Worm (Caenorhabditis elegans) whole organism, L3 larva: Measurements from ENCODE around the gene mab-7.

ENCODE experiments used
- R02D3.7 ChIP-seq: fragments of 150-350 bp; optimal IDR thresholded peaks from 2 replicates; lab custom pipeline; 2014; ENCODE audit warnings: missing biosample characterization, missing genetic modification characterization
- ZK546.5 ChIP-seq: sonication (generic microtip); optimal IDR thresholded peaks from 2 replicates; lab custom pipeline; 2017; ENCODE audit warnings: missing biosample characterization, missing genetic modification characterization
- ama-1 ChIP-seq: fragments of 150-350 bp; optimal IDR thresholded peaks from 2 replicates; lab custom pipeline; 2018
- ceh-82 ChIP-seq: fragments of 150-350 bp; optimal IDR thresholded peaks from 2 replicates; lab custom pipeline; 2014; ENCODE audit warnings: missing biosample characterization, missing genetic modification characterization
- egl-27 ChIP-seq: sonication (generic microtip); optimal IDR thresholded peaks from 4 replicates; lab custom pipeline; 2017; ENCODE audit warnings: missing biosample characterization, missing genetic modification reagents, missing genetic modification characterization
- egl-5 ChIP-seq: fragments of 150-350 bp; optimal IDR thresholded peaks from 2 replicates; lab custom pipeline; 2017; ENCODE audit warnings: missing biosample characterization, missing genetic modification reagents, missing genetic modification characterization, inconsistent platforms
- elt-1 ChIP-seq: fragments of 150-350 bp; optimal IDR thresholded peaks from 2 replicates; lab custom pipeline; 2014; ENCODE audit warnings: missing biosample characterization, missing genetic modification characterization
- elt-2 ChIP-seq: sonication (generic microtip); optimal IDR thresholded peaks from 2 replicates; lab custom pipeline; 2016; ENCODE audit warnings: missing genetic modification reagents, mild to moderate bottlenecking, missing genetic modification characterization, missing compliant biosample characterization
- fkh-2 ChIP-seq: fragments of 150-350 bp; optimal IDR thresholded peaks from 2 replicates; lab custom pipeline; 2014; ENCODE audit warnings: missing biosample characterization, missing genetic modification reagents, missing genetic modification characterization
- hmg-11 ChIP-seq: sonication (generic microtip); optimal IDR thresholded peaks from 2 replicates; lab custom pipeline; 2016; ENCODE audit warnings: missing genetic modification characterization, missing compliant biosample characterization
- jun-1 ChIP-seq: fragments of 150-350 bp; optimal IDR thresholded peaks from 2 replicates; lab custom pipeline; 2014; ENCODE audit warnings: missing biosample characterization, missing genetic modification reagents, missing genetic modification characterization
- lin-39 ChIP-seq: fragments of 150-350 bp; optimal IDR thresholded peaks from 2 replicates; lab custom pipeline; 2018; ENCODE audit warnings: missing biosample characterization, missing genetic modification reagents, missing genetic modification characterization
- lsy-12 ChIP-seq: sonication (generic microtip); optimal IDR thresholded peaks from 2 replicates; lab custom pipeline; 2016; ENCODE audit warnings: mild to moderate bottlenecking, missing genetic modification characterization, missing compliant biosample characterization
- mdl-1 ChIP-seq: fragments of 150-350 bp; optimal IDR thresholded peaks from 2 replicates; lab custom pipeline; 2014; ENCODE audit warnings: missing biosample characterization, missing genetic modification characterization
- nfya-1 ChIP-seq: sonication (generic microtip); optimal IDR thresholded peaks from 2 replicates; lab custom pipeline; 2017; ENCODE audit warnings: missing genetic modification characterization, mild to moderate bottlenecking, missing compliant biosample characterization, antibody characterized with exemption, moderate library complexity; ENCODE audit not compliant: insufficient read depth
- nhr-11 ChIP-seq: fragments of 150-350 bp; optimal IDR thresholded peaks from 2 replicates; lab custom pipeline; 2014; ENCODE audit warnings: missing biosample characterization, missing genetic modification characterization
- nhr-12 ChIP-seq: fragments of 150-350 bp; optimal IDR thresholded peaks from 2 replicates; lab custom pipeline; 2014; ENCODE audit warnings: missing biosample characterization, missing genetic modification characterization
- nhr-23 ChIP-seq: fragments of 150-350 bp; optimal IDR thresholded peaks from 2 replicates; lab custom pipeline; 2014; ENCODE audit warnings: missing biosample characterization, missing genetic modification reagents, missing genetic modification characterization
- nhr-237 ChIP-seq: fragments of 150-350 bp; optimal IDR thresholded peaks from 2 replicates; lab custom pipeline; 2014; ENCODE audit warnings: missing biosample characterization, missing genetic modification characterization
- nhr-25 ChIP-seq: sonication (generic microtip); optimal IDR thresholded peaks from 2 replicates; lab custom pipeline; 2017; ENCODE audit warnings: missing biosample characterization, missing genetic modification characterization
- nhr-28 ChIP-seq: fragments of 150-350 bp; optimal IDR thresholded peaks from 2 replicates; lab custom pipeline; 2014; ENCODE audit warnings: missing biosample characterization, missing genetic modification characterization
- nhr-76 ChIP-seq: fragments of 150-350 bp; sonication (generic microtip); optimal IDR thresholded peaks from 5 replicates; lab custom pipeline; 2014; ENCODE audit warnings: missing biosample characterization, missing genetic modification characterization
- snpc-4 ChIP-seq: fragments of 150-350 bp; optimal IDR thresholded peaks from 2 replicates; lab custom pipeline; 2014; ENCODE audit warnings: missing biosample characterization, missing genetic modification characterization
- unc-62 ChIP-seq: fragments of 150-350 bp; sonication (generic microtip); optimal IDR thresholded peaks from 4 replicates; lab custom pipeline; 2014; ENCODE audit warnings: missing biosample characterization, missing genetic modification reagents, missing genetic modification characterization
- zag-1 ChIP-seq: fragments of 150-350 bp; optimal IDR thresholded peaks from 2 replicates; lab custom pipeline; 2014; ENCODE audit warnings: missing biosample characterization, missing genetic modification characterization
- ztf-11 ChIP-seq: fragments of 150-350 bp; optimal IDR thresholded peaks from 2 replicates; lab custom pipeline; 2014; ENCODE audit warnings: missing biosample characterization, missing genetic modification characterization

The mab-7 gene

DNA sequence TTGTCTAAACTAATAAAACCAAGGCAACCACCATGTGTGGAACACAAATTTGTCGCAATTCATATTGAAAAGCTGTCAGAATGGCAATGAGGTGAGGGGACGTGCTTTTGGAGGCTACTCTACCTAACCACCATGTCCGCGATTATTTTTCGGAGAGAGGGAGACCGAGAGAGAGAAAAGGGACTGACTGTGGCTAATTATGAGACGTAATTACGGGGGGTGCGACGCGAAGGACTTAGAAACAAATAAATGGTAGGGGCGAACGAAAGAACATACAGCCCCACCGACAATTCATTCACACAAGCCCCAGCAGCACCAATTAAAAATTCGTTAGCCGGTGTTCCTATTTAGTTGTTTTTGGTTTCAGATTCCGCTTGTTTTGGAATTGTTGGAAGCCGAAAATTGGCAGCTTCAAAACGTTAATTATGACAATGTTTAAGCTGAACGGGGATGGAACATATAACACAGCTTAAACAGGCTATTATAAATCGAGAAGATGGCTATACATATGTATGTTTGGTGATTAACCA, 45.0 kb downstream of the mab-7 start:
- TF ChIP-seq ceh-82 (no peak), nhr-25 (tag; lab: Kevin White, UChicago) (peak; percentile 27)

DNA sequence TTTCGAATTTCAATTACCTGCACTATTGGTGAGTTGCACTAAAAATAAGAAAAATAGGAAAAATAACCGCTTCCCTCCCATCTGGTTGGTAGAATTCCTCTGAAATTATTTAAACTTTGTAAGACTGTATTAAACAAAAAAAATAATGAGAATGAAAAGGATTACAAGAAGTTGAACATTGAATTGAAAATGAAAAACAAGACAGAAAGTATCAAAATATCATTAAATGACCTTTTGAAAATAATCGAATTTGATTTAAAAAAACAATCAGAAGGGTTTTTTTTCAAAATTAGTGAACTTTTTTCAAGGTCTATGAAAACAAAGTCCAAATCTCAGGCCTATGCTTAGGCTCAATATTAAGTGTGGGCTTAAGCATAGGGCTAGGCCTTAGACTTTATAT, 46.4 kb downstream of the mab-7 start, which contains the start of gene igcm-1:
TSS of gene igcm-1 (minus strand) at position 101 of the 400 bp plus-strand sequence.
- TF ChIP-seq hmg-11 (tag; lab: Kevin White, UChicago) (no peak), fkh-2 (tag; lab: Kevin White, UChicago) (no peak), nhr-28 (tag; lab: Kevin White, UChicago) (no peak), nhr-76 (tag; lab: Kevin White, UChicago) (no peak), lin-39 (no peak), elt-2 (tag; lab: Kevin White, UChicago) (no peak), mdl-1 (tag; lab: Kevin White, UChicago) (no peak), nhr-23 (tag; lab: Kevin White, UChicago) (no peak), nhr-11 (tag; lab: Kevin White, UChicago) (no peak), ama-1 (no peak), nhr-237 (no peak), elt-1 (no peak), ceh-82 (no peak), zag-1 (no peak), lsy-12 (no peak), nhr-12 (no peak), jun-1 (no peak)

DNA sequence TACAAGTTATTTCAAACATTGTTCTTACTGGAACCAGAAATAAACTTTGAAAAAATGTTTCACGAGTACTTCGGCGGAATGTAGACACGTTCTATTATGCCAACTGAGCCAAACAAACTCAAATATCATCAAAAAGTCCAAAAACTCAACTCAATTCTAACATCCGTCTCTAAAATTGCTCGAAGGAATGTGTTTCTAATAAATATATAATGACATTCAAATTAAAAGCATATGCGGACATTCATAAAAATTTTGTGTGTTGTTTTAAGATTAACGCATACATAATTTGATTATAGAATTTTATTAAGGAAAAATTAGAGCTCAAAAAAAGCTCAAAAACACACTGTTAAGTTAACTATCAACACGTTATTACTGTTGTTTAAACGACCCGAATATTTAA, 52.4 kb downstream of the mab-7 start:
- no peak for TF ChIP-seq egl-27 (tag; lab: Kevin White, UChicago)
- no peak for TF ChIP-seq nfya-1 (tag; lab: Kevin White, UChicago)
- no peak for TF ChIP-seq fkh-2 (tag; lab: Kevin White, UChicago)
- TF ChIP-seq nhr-76 (tag; lab: Kevin White, UChicago), result no peak
- TF ChIP-seq R02D3.7, result no peak
- TF ChIP-seq ZK546.5 (tag; lab: Kevin White, UChicago), result no peak
- TF ChIP-seq egl-5 (tag; lab: Kevin White, UChicago), result no peak
- TF ChIP-seq snpc-4, result no peak
- TF ChIP-seq, all 47 proteins: peak for 0

DNA sequence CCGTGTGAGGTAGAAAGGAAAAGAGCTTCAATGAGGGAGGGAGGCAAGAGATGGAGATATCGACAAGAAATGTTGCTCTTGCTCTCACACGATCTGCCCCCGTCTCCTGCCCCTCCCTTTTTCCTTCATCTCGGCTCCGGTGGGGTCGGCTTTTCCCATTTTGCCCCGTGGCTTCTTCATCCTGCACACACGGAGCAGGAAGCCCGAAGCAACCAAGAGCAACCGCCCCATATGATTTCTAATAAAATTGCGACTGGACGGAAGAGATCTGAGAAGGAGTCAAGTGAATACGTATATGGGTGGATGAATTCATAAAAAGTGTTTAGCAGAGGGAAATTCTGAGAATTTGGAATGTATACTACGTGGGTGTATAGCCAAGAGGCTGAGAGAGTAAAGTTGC, 53.2 kb downstream of the mab-7 start:
- TF ChIP-seq lsy-12, result no peak
- TF ChIP-seq zag-1, result no peak
- no peak for TF ChIP-seq jun-1
- no peak for TF ChIP-seq unc-62 (GFP tag; lab: Kevin White, UChicago)
- peak; percentile 23 for TF ChIP-seq nfya-1 (tag; lab: Kevin White, UChicago)
- TF ChIP-seq ztf-11 (tag; lab: Kevin White, UChicago), result no peak
- TF ChIP-seq, all 47 proteins: peak for 1
